Worm (Caenorhabditis elegans) whole organism, L3 larva: ENCODE measurements around the gene srw-24.
"Not testable (repeated sequence)": the region's sequence is repeated elsewhere in the genome, so short reads cannot be mapped to it uniquely, and the experiment has no call there.

Experiments used
- ama-1 ChIP-seq: fragments of 150-350 bp; optimal IDR thresholded peaks from 2 replicates; lab custom pipeline; 2018
- egl-27 ChIP-seq: sonication (generic microtip); optimal IDR thresholded peaks from 4 replicates; lab custom pipeline; 2017; ENCODE audit warnings: missing biosample characterization, missing genetic modification reagents, missing genetic modification characterization
- nhr-28 ChIP-seq: fragments of 150-350 bp; optimal IDR thresholded peaks from 2 replicates; lab custom pipeline; 2014; ENCODE audit warnings: missing biosample characterization, missing genetic modification characterization
- skn-1 ChIP-seq: fragments of 150-350 bp; optimal IDR thresholded peaks from 2 replicates; lab custom pipeline; 2014; ENCODE audit warnings: missing biosample characterization, missing genetic modification characterization
- unc-62 ChIP-seq: fragments of 150-350 bp; sonication (generic microtip); optimal IDR thresholded peaks from 4 replicates; lab custom pipeline; 2014; ENCODE audit warnings: missing biosample characterization, missing genetic modification reagents, missing genetic modification characterization

- TF ChIP-seq unc-62; skn-1 (tag; lab: Kevin White, UChicago); ama-1 (lab: Kevin White, UChicago); egl-27 (tag; lab: Kevin White, UChicago); nhr-28 (tag; lab: Kevin White, UChicago): not testable (repeated sequence)
These were observed 11.9 kb upstream of the srw-24 start, which contains the start of gene sri-24 for ce11 chrV:15211869-15212268.
